Fruit fly (Drosophila melanogaster) whole organism: ENCODE measurements around the gene FER.

Source experiments
- CG8478 ChIP-seq: fragments of >200 bp; optimal IDR thresholded peaks from 2 replicates; lab custom pipeline; 2018; ENCODE audit warnings: inconsistent platforms
- EcR ChIP-seq, 2 experiments: fragments of >200 bp; optimal IDR thresholded peaks; 2 replicates each; lab custom pipeline; 2017; ENCODE audit warnings: missing biosample characterization in 2 of 2, missing genetic modification characterization in 2 of 2, missing genetic modification reagents in 2 of 2
- pan ChIP-seq: fragments of >200 bp; optimal IDR thresholded peaks from 2 replicates; lab custom pipeline; 2017
- psq ChIP-seq: fragments of >200 bp; optimal IDR thresholded peaks from 2 replicates; lab custom pipeline; 2017
- usp ChIP-seq: fragments of >200 bp; optimal IDR thresholded peaks from 2 replicates; lab custom pipeline; 2017; ENCODE audit warnings: missing biosample characterization, missing genetic modification characterization, mixed read lengths

- TF ChIP-seq pan = no peak
- no peak for TF ChIP-seq CG8478 (lab: Kevin White, UChicago)
- TF ChIP-seq EcR (GFP tag; optimal IDR thresholded peaks at IDR 0.05; lab: Kevin White, UChicago) = no peak
- TF ChIP-seq psq (lab: Kevin White, UChicago) = no peak
- no peak for TF ChIP-seq usp (GFP tag; lab: Kevin White, UChicago)
Observed at dm6 chr3R:9417577-9418334, 23.4 kb upstream of the FER start, which contains the start of gene ps.
